Fruit fly (Drosophila melanogaster) whole organism, pupa: ENCODE data around the gene CG11350.

Source experiments
- CG15710 ChIP-seq: fragments of 200-800 bp; sonication (Bioruptor generic); optimal IDR thresholded peaks from 2 replicates; lab custom pipeline; 2018; ENCODE audit warnings: missing biosample characterization, mild to moderate bottlenecking, missing genetic modification characterization, moderate library complexity
- CG34367 ChIP-seq: fragments of 200-800 bp; sonication (Bioruptor generic); optimal IDR thresholded peaks from 2 replicates; lab custom pipeline; 2018; ENCODE audit warnings: missing biosample characterization, mild to moderate bottlenecking, missing genetic modification characterization
- CG8301 ChIP-seq: fragments of 200-800 bp; sonication (Bioruptor generic); optimal IDR thresholded peaks from 2 replicates; lab custom pipeline; 2018; ENCODE audit warnings: missing biosample characterization, mild to moderate bottlenecking, missing genetic modification characterization
- EcR ChIP-seq: fragments of 200-800 bp; sonication (Bioruptor generic); optimal IDR thresholded peaks from 3 replicates; lab custom pipeline; 2019; ENCODE audit warnings: missing biosample characterization, missing genetic modification characterization, mild to moderate bottlenecking, moderate library complexity, missing genetic modification reagents
- Pif1A ChIP-seq: fragments of 200-800 bp; sonication (Bioruptor generic); optimal IDR thresholded peaks from 3 replicates; lab custom pipeline; 2016; ENCODE audit warnings: missing biosample characterization, missing genetic modification characterization
- fd96Ca ChIP-seq: fragments of 200-800 bp; sonication (Bioruptor generic); IDR thresholded peaks from 3 replicates; pipeline ENCODE4 v1.3.6; 2022; ENCODE audit warnings: missing biosample characterization, missing genetic modification characterization

dm6 chr3L:4519417-4519931 is 36.9 kb downstream of the CG11350 start:
- TF ChIP-seq Pif1A (GFP tag; lab: Kevin White, UChicago) (no peak), CG34367 (tag; lab: Kevin White, UChicago) (no peak), CG15710 (tag; lab: Kevin White, UChicago) (no peak), CG8301 (no peak), EcR (no peak), fd96Ca (no peak)
